Worm (Caenorhabditis elegans) whole organism, L4 larva: ENCODE results near the gene F52C9.3.

Experiments
- F37D6.2 ChIP-seq: sonication (generic microtip); optimal IDR thresholded peaks from 2 replicates; lab custom pipeline; 2016; ENCODE audit warnings: mild to moderate bottlenecking, missing genetic modification characterization, missing compliant biosample characterization
- F49E8.2 ChIP-seq: sonication (generic microtip); optimal IDR thresholded peaks from 2 replicates; lab custom pipeline; 2016; ENCODE audit warnings: missing compliant biosample characterization, mild to moderate bottlenecking, missing genetic modification characterization, borderline replicate concordance
- T20F7.1 ChIP-seq: fragments of 200-800 bp; sonication (Bioruptor generic); optimal IDR thresholded peaks from 2 replicates; lab custom pipeline; 2018; ENCODE audit warnings: mild to moderate bottlenecking, missing genetic modification characterization, missing compliant biosample characterization
- T26A8.4 ChIP-seq: fragments of 200-800 bp; sonication (Bioruptor generic); IDR thresholded peaks from 2 replicates; pipeline ENCODE4 v1.3.6; 2022; ENCODE audit warnings: missing genetic modification characterization, missing compliant biosample characterization
- Y48G9A.11 ChIP-seq: fragments of 200-800 bp; sonication (Bioruptor generic); IDR thresholded peaks from 2 replicates; pipeline ENCODE4 v1.3.6; 2022; ENCODE audit warnings: missing genetic modification reagents, missing genetic modification characterization, missing compliant biosample characterization
- ZK337.2 ChIP-seq: fragments of 200-800 bp; sonication (Bioruptor generic); IDR thresholded peaks from 2 replicates; pipeline ENCODE4 v1.3.6; 2022; ENCODE audit warnings: missing genetic modification reagents, missing genetic modification characterization, missing compliant biosample characterization
- ZK546.5 ChIP-seq, 2 experiments: sonication (generic microtip); optimal IDR thresholded peaks; 2 replicates each; lab custom pipeline; 2017; ENCODE audit warnings: missing biosample characterization in 2 of 2, missing genetic modification characterization in 2 of 2
- aha-1 ChIP-seq: fragments of 150-350 bp; peaks from one replicate; lab custom pipeline; 2014; ENCODE audit warnings: missing biosample characterization, missing genetic modification characterization
- attf-4 ChIP-seq: sonication (generic microtip); optimal IDR thresholded peaks from 3 replicates; lab custom pipeline; 2017; ENCODE audit warnings: missing biosample characterization, missing genetic modification characterization
- ceh-20 ChIP-seq: fragments of 200-800 bp; sonication (Bioruptor generic); IDR thresholded peaks from 2 replicates; pipeline ENCODE4 v1.3.6; 2022; ENCODE audit warnings: missing genetic modification reagents, missing genetic modification characterization, missing compliant biosample characterization
- ceh-44 ChIP-seq: fragments of 200-800 bp; sonication (Bioruptor generic); IDR thresholded peaks from 2 replicates; pipeline ENCODE4 v1.3.6; 2022; ENCODE audit warnings: missing genetic modification reagents, missing genetic modification characterization, missing compliant biosample characterization
- ces-1 ChIP-seq: fragments of 150-350 bp; sonication (generic microtip); optimal IDR thresholded peaks from 4 replicates; lab custom pipeline; 2014; ENCODE audit warnings: missing biosample characterization, missing genetic modification reagents, missing genetic modification characterization
- cey-2 ChIP-seq: sonication (generic microtip); optimal IDR thresholded peaks from 3 replicates; lab custom pipeline; 2017; ENCODE audit warnings: missing genetic modification characterization, mild to moderate bottlenecking, missing compliant biosample characterization, antibody characterized with exemption, borderline replicate concordance; ENCODE audit not compliant: insufficient read depth
- daf-12 ChIP-seq: fragments of 150-350 bp; optimal IDR thresholded peaks from 2 replicates; lab custom pipeline; 2014; ENCODE audit warnings: missing biosample characterization, missing genetic modification reagents, missing genetic modification characterization
- daf-19 ChIP-seq: fragments of 200-800 bp; sonication (Bioruptor generic); conservative IDR thresholded peaks from 2 replicates; pipeline ENCODE4 v1.3.6; 2022; ENCODE audit warnings: missing genetic modification characterization, missing compliant biosample characterization
- daf-8 ChIP-seq: fragments of 200-800 bp; sonication (Bioruptor generic); IDR thresholded peaks from 2 replicates; pipeline ENCODE4 v1.3.6; 2022; ENCODE audit warnings: missing genetic modification characterization, missing compliant biosample characterization
- dmd-8 ChIP-seq: fragments of 200-800 bp; sonication (Bioruptor generic); IDR thresholded peaks from 2 replicates; pipeline ENCODE4 v1.3.6; 2022; ENCODE audit warnings: missing genetic modification characterization, missing compliant biosample characterization
- dmd-9 ChIP-seq: fragments of 200-800 bp; sonication (Bioruptor generic); IDR thresholded peaks from 2 replicates; pipeline ENCODE4 v1.3.6; 2022; ENCODE audit warnings: missing genetic modification reagents, missing genetic modification characterization, missing compliant biosample characterization
- duxl-1 ChIP-seq: sonication (generic microtip); optimal IDR thresholded peaks from 2 replicates; lab custom pipeline; 2016; ENCODE audit warnings: mild to moderate bottlenecking, missing genetic modification characterization, moderate library complexity, missing compliant biosample characterization; ENCODE audit not compliant: poor library complexity
- dve-1 ChIP-seq: sonication (generic microtip); optimal IDR thresholded peaks from 2 replicates; lab custom pipeline; 2017; ENCODE audit warnings: antibody characterized with exemption, mild to moderate bottlenecking, missing genetic modification characterization, missing compliant biosample characterization; ENCODE audit not compliant: insufficient read depth
- egl-27 ChIP-seq: sonication (generic microtip); optimal IDR thresholded peaks from 3 replicates; lab custom pipeline; 2017; ENCODE audit warnings: missing biosample characterization, missing genetic modification reagents, missing genetic modification characterization
- egl-43 ChIP-seq: fragments of 200-800 bp; sonication (Bioruptor generic); IDR thresholded peaks from 2 replicates; pipeline ENCODE4 v1.3.6; 2022; ENCODE audit warnings: missing genetic modification reagents, missing genetic modification characterization, missing compliant biosample characterization
- fos-1 ChIP-seq: fragments of 150-350 bp; optimal IDR thresholded peaks from 2 replicates; lab custom pipeline; 2014; ENCODE audit warnings: missing biosample characterization, missing genetic modification characterization
- hlh-30 ChIP-seq: sonication (generic microtip); optimal IDR thresholded peaks from 2 replicates; lab custom pipeline; 2017; ENCODE audit warnings: antibody characterized with exemption, mild to moderate bottlenecking, missing genetic modification characterization, missing compliant biosample characterization; ENCODE audit not compliant: insufficient read depth
- lim-7 ChIP-seq: fragments of 200-800 bp; sonication (Bioruptor generic); IDR thresholded peaks from 2 replicates; pipeline ENCODE4 v1.3.6; 2022; ENCODE audit warnings: missing genetic modification characterization, missing compliant biosample characterization
- lin-1 ChIP-seq: fragments of 200-800 bp; sonication (Bioruptor generic); IDR thresholded peaks from 2 replicates; pipeline ENCODE4 v1.3.6; 2022; ENCODE audit warnings: missing genetic modification reagents, missing genetic modification characterization, missing compliant biosample characterization
- lin-13 ChIP-seq: fragments of 150-350 bp; optimal IDR thresholded peaks from 2 replicates; lab custom pipeline; 2014; ENCODE audit warnings: missing biosample characterization, missing genetic modification reagents, missing genetic modification characterization
- lin-29 ChIP-seq: fragments of 200-800 bp; sonication (Bioruptor generic); IDR thresholded peaks from 2 replicates; pipeline ENCODE4 v1.3.6; 2022; ENCODE audit warnings: missing genetic modification reagents, missing genetic modification characterization, missing compliant biosample characterization
- lir-3 ChIP-seq: sonication (generic microtip); optimal IDR thresholded peaks from 2 replicates; lab custom pipeline; 2016; ENCODE audit warnings: mild to moderate bottlenecking, missing genetic modification characterization, missing compliant biosample characterization
- madf-5 ChIP-seq, 2 experiments: fragments of 200-800 bp; sonication (Bioruptor generic); IDR thresholded peaks; 2 replicates each; pipeline ENCODE4 v1.3.6; 2022; ENCODE audit warnings: missing compliant biosample characterization in 2 of 2, missing genetic modification characterization in 2 of 2
- madf-9 ChIP-seq: fragments of 200-800 bp; sonication (Bioruptor generic); conservative IDR thresholded peaks from 2 replicates; pipeline ENCODE4 v1.3.6; 2022; ENCODE audit warnings: missing genetic modification reagents, missing genetic modification characterization, missing compliant biosample characterization
- mdt-29 ChIP-seq: fragments of 200-800 bp; sonication (Bioruptor generic); IDR thresholded peaks from 2 replicates; pipeline ENCODE4 v1.3.6; 2022; ENCODE audit warnings: missing genetic modification reagents, missing genetic modification characterization, missing compliant biosample characterization
- mes-2 ChIP-seq: sonication (generic microtip); optimal IDR thresholded peaks from 2 replicates; lab custom pipeline; 2016; ENCODE audit warnings: missing genotype, mild to moderate bottlenecking, missing genetic modification characterization, missing compliant biosample characterization; ENCODE audit not compliant: poor library complexity, severe bottlenecking
- mxl-3 ChIP-seq: fragments of 200-800 bp; sonication (Bioruptor generic); optimal IDR thresholded peaks from 2 replicates; lab custom pipeline; 2018; ENCODE audit warnings: mild to moderate bottlenecking, missing genetic modification characterization, missing compliant biosample characterization
- nhr-10 ChIP-seq: fragments of 150-350 bp; optimal IDR thresholded peaks from 2 replicates; lab custom pipeline; 2014; ENCODE audit warnings: missing biosample characterization, missing genetic modification characterization
- nhr-11 ChIP-seq: fragments of 150-350 bp; optimal IDR thresholded peaks from 2 replicates; lab custom pipeline; 2014; ENCODE audit warnings: missing biosample characterization, missing genetic modification characterization
- nhr-111 ChIP-seq: fragments of 200-800 bp; sonication (Bioruptor generic); optimal IDR thresholded peaks from 2 replicates; lab custom pipeline; 2018; ENCODE audit warnings: mild to moderate bottlenecking, missing genetic modification characterization, missing compliant biosample characterization
- nhr-28 ChIP-seq: fragments of 150-350 bp; optimal IDR thresholded peaks from 2 replicates; lab custom pipeline; 2014; ENCODE audit warnings: missing biosample characterization, missing genetic modification characterization
- nhr-41 ChIP-seq: fragments of 200-800 bp; sonication (Bioruptor generic); IDR thresholded peaks from 2 replicates; pipeline ENCODE4 v1.3.6; 2022; ENCODE audit warnings: missing genetic modification reagents, missing genetic modification characterization, missing compliant biosample characterization
- nhr-42 ChIP-seq: fragments of 200-800 bp; sonication (Bioruptor generic); IDR thresholded peaks from 2 replicates; pipeline ENCODE4 v1.3.6; 2022; ENCODE audit warnings: missing genetic modification characterization, missing compliant biosample characterization
- php-3 ChIP-seq: fragments of 200-800 bp; sonication (Bioruptor generic); IDR thresholded peaks from 2 replicates; pipeline ENCODE4 v1.3.6; 2022; ENCODE audit warnings: missing genetic modification reagents, missing genetic modification characterization, missing compliant biosample characterization
- saeg-2 ChIP-seq: fragments of 200-800 bp; sonication (Bioruptor generic); IDR thresholded peaks from 2 replicates; pipeline ENCODE4 v1.3.6; 2022; ENCODE audit warnings: missing genetic modification reagents, missing genetic modification characterization, missing compliant biosample characterization
- skn-1 ChIP-seq: fragments of 150-350 bp; optimal IDR thresholded peaks from 2 replicates; lab custom pipeline; 2014; ENCODE audit warnings: missing biosample characterization, missing genetic modification characterization
- spr-3 ChIP-seq: fragments of 200-800 bp; sonication (Bioruptor generic); optimal IDR thresholded peaks from 2 replicates; lab custom pipeline; 2018; ENCODE audit warnings: mild to moderate bottlenecking, missing genetic modification characterization, missing compliant biosample characterization
- tag-97 ChIP-seq: fragments of 200-800 bp; sonication (Bioruptor generic); IDR thresholded peaks from 2 replicates; pipeline ENCODE4 v1.3.6; 2022; ENCODE audit warnings: missing genetic modification characterization, missing compliant biosample characterization
- unc-130 ChIP-seq: sonication (generic microtip); optimal IDR thresholded peaks from 2 replicates; lab custom pipeline; 2016; ENCODE audit warnings: missing genetic modification reagents, missing genetic modification characterization, missing compliant biosample characterization
- vab-7 ChIP-seq: fragments of 200-800 bp; sonication (Bioruptor generic); IDR thresholded peaks from 2 replicates; pipeline ENCODE4 v1.3.6; 2022; ENCODE audit warnings: missing genetic modification reagents, missing genetic modification characterization, missing compliant biosample characterization
- zag-1 ChIP-seq: fragments of 150-350 bp; optimal IDR thresholded peaks from 2 replicates; lab custom pipeline; 2014; ENCODE audit warnings: missing biosample characterization, missing genetic modification characterization
- zfp-2 ChIP-seq: sonication (generic microtip); optimal IDR thresholded peaks from 2 replicates; lab custom pipeline; 2016; ENCODE audit warnings: mild to moderate bottlenecking, missing genetic modification characterization, missing compliant biosample characterization
- zip-11 ChIP-seq: fragments of 200-800 bp; sonication (Bioruptor generic); IDR thresholded peaks from 2 replicates; pipeline ENCODE4 v1.3.6; 2022; ENCODE audit warnings: missing genetic modification characterization, missing compliant biosample characterization
- ztf-11 ChIP-seq: fragments of 150-350 bp; optimal IDR thresholded peaks from 2 replicates; lab custom pipeline; 2014; ENCODE audit warnings: missing biosample characterization, missing genetic modification characterization

F52C9.3 gene

DNA sequence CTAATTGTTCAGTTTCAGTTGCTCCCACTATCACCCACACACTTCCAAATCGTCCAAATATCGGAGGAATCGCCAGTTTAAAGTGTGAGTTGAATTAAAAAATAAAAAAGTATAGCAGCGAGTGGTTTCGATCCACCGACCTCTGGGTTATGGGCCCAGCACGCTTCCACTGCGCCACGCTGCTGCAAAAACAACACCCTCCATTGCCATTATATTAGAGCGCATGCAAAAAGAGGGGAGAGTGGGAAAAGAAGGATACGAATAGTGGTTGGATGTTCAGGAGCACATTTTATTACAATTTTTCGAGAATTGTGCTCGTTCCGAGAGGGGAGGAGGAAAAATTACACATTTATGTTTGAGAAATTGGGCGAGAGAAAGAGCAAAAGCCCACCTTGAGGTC, 26.8 kb upstream of the F52C9.3 start (continued):
- TF ChIP-seq ztf-11 (tag; lab: Kevin White, UChicago) (no peak), vab-7 (GFP tag; lab: Robert Waterston, UW) (peak; percentile 92), unc-130 (peak; percentile 78), php-3 (GFP tag; lab: Robert Waterston, UW) (peak; percentile 85), skn-1 (tag; lab: Kevin White, UChicago) (no peak), nhr-111 (peak; percentile 25), T20F7.1 (GFP tag; lab: Kevin White, UChicago) (peak; percentile 47), nhr-11 (tag; lab: Kevin White, UChicago) (peak; percentile 44), Y48G9A.11 (GFP tag; lab: Robert Waterston, UW) (peak; percentile 79), egl-27 (tag; lab: Kevin White, UChicago) (no peak), cey-2 (no peak), dve-1 (peak; percentile 50), zfp-2 (tag; lab: Kevin White, UChicago) (peak; percentile 35), zip-11 (GFP tag; lab: Robert Waterston, UW) (peak; percentile 58; the same call in 1 of the 2 replicates), dmd-8 (peak; percentile 97), dmd-9 (GFP tag; lab: Robert Waterston, UW) (peak; percentile 65; the same call in 1 of the 2 replicates), saeg-2 (no peak), ces-1 (GFP tag; lab: Kevin White, UChicago) (no peak), mxl-3 (no peak), daf-8 (GFP tag; lab: Robert Waterston, UW) (no peak), tag-97 (no peak), nhr-10 (tag; lab: Kevin White, UChicago) (no peak), lir-3 (tag; lab: Kevin White, UChicago) (peak; percentile 81), ZK337.2 (GFP tag; lab: Robert Waterston, UW) (peak; percentile 86), ZK546.5 (tag; optimal IDR thresholded peaks at IDR 0.05; lab: Kevin White, UChicago) (no peak), daf-19 (GFP tag; lab: Robert Waterston, UW) (peak; percentile 92), lin-13 (GFP tag; lab: Kevin White, UChicago) (no peak), spr-3 (GFP tag; lab: Kevin White, UChicago) (peak; percentile 69), daf-12 (tag; lab: Kevin White, UChicago) (no peak), lin-29 (GFP tag; lab: Robert Waterston, UW) (0 out of 2 replicates have a peak, but pooled peaks have one; percentile 39), attf-4 (no peak), fos-1 (no peak), mdt-29 (peak; percentile 71), nhr-42 (peak; percentile 78), lin-1 (peak; percentile 68), nhr-28 (peak; percentile 23), madf-5 (GFP tag; IDR thresholded peaks at IDR 0.05; lab: Robert Waterston, UW) (peak; percentile 15 to 75; a peak in 2 of 4 replicates), aha-1 (no peak), F37D6.2 (tag; lab: Kevin White, UChicago) (peak; percentile 51), zag-1 (tag; lab: Kevin White, UChicago) (no peak), madf-9 (GFP tag; lab: Robert Waterston, UW) (0 out of 2 replicates have a peak, but pooled peaks have one; percentile 59), ceh-44 (GFP tag; lab: Robert Waterston, UW) (peak; percentile 85; the same call in 1 of the 2 replicates), duxl-1 (tag; lab: Kevin White, UChicago) (peak; percentile 71), T26A8.4 (peak; percentile 87), mes-2 (tag; lab: Kevin White, UChicago) (peak; percentile 68), nhr-41 (GFP tag; lab: Robert Waterston, UW) (peak; percentile 65; the same call in 1 of the 2 replicates), egl-43 (GFP tag; lab: Robert Waterston, UW) (peak; percentile 97), hlh-30 (peak; percentile 13), ceh-20 (GFP tag; lab: Robert Waterston, UW) (peak; percentile 71; the same call in 1 of the 2 replicates), F49E8.2 (tag; lab: Kevin White, UChicago) (peak; percentile 35), lim-7 (peak; percentile 96)
